Fruit fly (Drosophila melanogaster) whole organism, embryonic: ENCODE data around the gene ckd.

Experiments used
- Antp ChIP-seq: fragments of 200-800 bp; sonication (Bioruptor generic); optimal IDR thresholded peaks from 3 replicates; lab custom pipeline; 2016; ENCODE audit warnings: missing biosample characterization, missing genetic modification characterization
- Blimp-1 ChIP-seq: fragments of 200-800 bp; sonication (Bioruptor generic); optimal IDR thresholded peaks from 3 replicates; lab custom pipeline; 2018; ENCODE audit warnings: missing biosample characterization, missing genetic modification characterization, mild to moderate bottlenecking, moderate library complexity, missing genetic modification reagents
- BtbVII ChIP-seq: fragments of 200-800 bp; sonication (Bioruptor generic); optimal IDR thresholded peaks from 3 replicates; lab custom pipeline; 2017; ENCODE audit warnings: missing biosample characterization, mild to moderate bottlenecking, missing genetic modification characterization
- CG10565 ChIP-seq: fragments of 200-800 bp; sonication (Bioruptor generic); optimal IDR thresholded peaks from 3 replicates; lab custom pipeline; 2016; ENCODE audit warnings: missing biosample characterization, mild to moderate bottlenecking, missing genetic modification characterization
- CG1233 ChIP-seq: fragments of 200-800 bp; sonication (Bioruptor generic); optimal IDR thresholded peaks from 4 replicates; lab custom pipeline; 2018; ENCODE audit warnings: missing biosample characterization, mild to moderate bottlenecking, missing genetic modification characterization
- CG12769 ChIP-seq: fragments of 200-800 bp; sonication (Bioruptor generic); optimal IDR thresholded peaks from 2 replicates; lab custom pipeline; 2019; ENCODE audit warnings: missing biosample characterization, mild to moderate bottlenecking, missing genetic modification characterization, moderate library complexity
- CG13894 ChIP-seq: fragments of 200-800 bp; sonication (Bioruptor generic); optimal IDR thresholded peaks from 3 replicates; lab custom pipeline; 2018; ENCODE audit warnings: missing biosample characterization, mild to moderate bottlenecking, missing genetic modification characterization, moderate library complexity
- CG14667 ChIP-seq: fragments of 200-800 bp; sonication (Bioruptor generic); IDR thresholded peaks from 2 replicates; pipeline ENCODE4 v1.3.6; 2022; ENCODE audit warnings: missing biosample characterization, missing genetic modification characterization
- CG14710 ChIP-seq: fragments of 200-800 bp; sonication (Bioruptor generic); optimal IDR thresholded peaks from 3 replicates; lab custom pipeline; 2019; ENCODE audit warnings: missing biosample characterization, mild to moderate bottlenecking, missing genetic modification characterization, moderate library complexity
- CG17385 ChIP-seq: fragments of 200-800 bp; sonication (Bioruptor generic); optimal IDR thresholded peaks from 3 replicates; lab custom pipeline; 2018; ENCODE audit warnings: missing biosample characterization, mild to moderate bottlenecking, missing genetic modification characterization
- CG17612 ChIP-seq: fragments of 200-800 bp; sonication (Bioruptor generic); IDR thresholded peaks from 2 replicates; pipeline ENCODE4 v1.3.6; 2022; ENCODE audit warnings: missing biosample characterization, missing genetic modification characterization
- CG4730 ChIP-seq: fragments of 200-800 bp; sonication (Bioruptor generic); IDR thresholded peaks from 2 replicates; pipeline ENCODE4 v1.3.6; 2022; ENCODE audit warnings: missing biosample characterization, missing genetic modification characterization
- CG5245 ChIP-seq: fragments of 200-800 bp; sonication (Bioruptor generic); optimal IDR thresholded peaks from 3 replicates; lab custom pipeline; 2016; ENCODE audit warnings: missing biosample characterization, missing genetic modification characterization
- CG6175 ChIP-seq: fragments of 200-800 bp; sonication (Bioruptor generic); IDR thresholded peaks from 3 replicates; pipeline ENCODE4 v1.3.6; 2022; ENCODE audit warnings: missing biosample characterization, missing genetic modification characterization
- CG6791 ChIP-seq: fragments of 200-800 bp; sonication (Bioruptor generic); IDR thresholded peaks from 3 replicates; pipeline ENCODE4 v1.3.6; 2022; ENCODE audit warnings: missing biosample characterization, missing genetic modification characterization; ENCODE audit not compliant: partially characterized antibody
- CG6854 ChIP-seq: fragments of 200-800 bp; sonication (Bioruptor generic); optimal IDR thresholded peaks from 3 replicates; lab custom pipeline; 2017; ENCODE audit warnings: missing biosample characterization, mild to moderate bottlenecking, missing genetic modification characterization
- CG7271 ChIP-seq: fragments of 200-800 bp; sonication (Bioruptor generic); optimal IDR thresholded peaks from 2 replicates; lab custom pipeline; 2018; ENCODE audit warnings: missing biosample characterization, mild to moderate bottlenecking, missing genetic modification characterization, moderate library complexity
- CG7745 ChIP-seq: fragments of 200-800 bp; sonication (Bioruptor generic); optimal IDR thresholded peaks from 2 replicates; lab custom pipeline; 2018; ENCODE audit warnings: missing biosample characterization, mild to moderate bottlenecking, missing genetic modification characterization, moderate library complexity
- CG8388 ChIP-seq: fragments of 200-800 bp; sonication (Bioruptor generic); optimal IDR thresholded peaks from 2 replicates; lab custom pipeline; 2019; ENCODE audit warnings: missing biosample characterization, mild to moderate bottlenecking, missing genetic modification characterization, moderate library complexity
- Camta ChIP-seq: fragments of 200-800 bp; sonication (Bioruptor generic); optimal IDR thresholded peaks from 2 replicates; lab custom pipeline; 2016; ENCODE audit warnings: missing biosample characterization, missing genetic modification characterization
- Dp ChIP-seq: fragments of 200-800 bp; sonication (Bioruptor generic); optimal IDR thresholded peaks from 2 replicates; lab custom pipeline; 2018; ENCODE audit warnings: missing biosample characterization, mild to moderate bottlenecking, missing genetic modification characterization, moderate library complexity
- Fer3 ChIP-seq: fragments of 200-800 bp; sonication (Bioruptor generic); optimal IDR thresholded peaks from 2 replicates; lab custom pipeline; 2018; ENCODE audit warnings: missing biosample characterization, mild to moderate bottlenecking, missing genetic modification characterization, moderate library complexity
- GATAe ChIP-seq: fragments of 200-800 bp; sonication (Bioruptor generic); conservative IDR thresholded peaks from 2 replicates; pipeline ENCODE4 v1.3.6; 2022; ENCODE audit warnings: missing biosample characterization, missing genetic modification characterization
- Hand ChIP-seq: fragments of 200-800 bp; sonication (Bioruptor generic); optimal IDR thresholded peaks from 2 replicates; lab custom pipeline; 2017; ENCODE audit warnings: mild to moderate bottlenecking, missing biosample characterization, missing genetic modification reagents, missing genetic modification characterization
- Lim3 ChIP-seq: fragments of 200-800 bp; sonication (Bioruptor generic); IDR thresholded peaks from 2 replicates; pipeline ENCODE4 v1.3.6; 2022; ENCODE audit warnings: missing biosample characterization, missing genetic modification characterization
- MESR4 ChIP-seq: fragments of 200-800 bp; sonication (Bioruptor generic); optimal IDR thresholded peaks from 2 replicates; lab custom pipeline; 2018; ENCODE audit warnings: missing biosample characterization, mild to moderate bottlenecking, missing genetic modification characterization, moderate library complexity
- MTF-1 ChIP-seq: fragments of 200-800 bp; sonication (Bioruptor generic); optimal IDR thresholded peaks from 2 replicates; lab custom pipeline; 2018; ENCODE audit warnings: missing biosample characterization, mild to moderate bottlenecking, missing genetic modification characterization, borderline replicate concordance
- Mad ChIP-seq: fragments of 200-800 bp; sonication (Bioruptor generic); optimal IDR thresholded peaks from 2 replicates; lab custom pipeline; 2016; ENCODE audit warnings: missing biosample characterization, missing genetic modification characterization
- Sry-δ ChIP-seq: fragments of 200-800 bp; sonication (Bioruptor generic); optimal IDR thresholded peaks from 2 replicates; lab custom pipeline; 2016; ENCODE audit warnings: missing biosample characterization, missing genetic modification characterization
- bab2 ChIP-seq: fragments of 200-800 bp; sonication (Bioruptor generic); optimal IDR thresholded peaks from 2 replicates; lab custom pipeline; 2016; ENCODE audit warnings: missing biosample characterization, missing genetic modification characterization
- dan ChIP-seq: fragments of 200-800 bp; sonication (Bioruptor generic); IDR thresholded peaks from 2 replicates; pipeline ENCODE4 v1.3.6; 2022; ENCODE audit warnings: missing biosample characterization, missing genetic modification characterization
- dimm ChIP-seq: fragments of 200-800 bp; sonication (Bioruptor generic); IDR thresholded peaks from 2 replicates; pipeline ENCODE4 v1.3.6; 2022; ENCODE audit warnings: missing biosample characterization, missing genetic modification characterization
- dmrt11E ChIP-seq: fragments of 200-800 bp; sonication (Bioruptor generic); optimal IDR thresholded peaks from 3 replicates; lab custom pipeline; 2018; ENCODE audit warnings: missing biosample characterization, mild to moderate bottlenecking, missing genetic modification characterization, moderate library complexity
- fd3F ChIP-seq: fragments of 200-800 bp; sonication (Bioruptor generic); optimal IDR thresholded peaks from 2 replicates; lab custom pipeline; 2018; ENCODE audit warnings: missing biosample characterization, mild to moderate bottlenecking, missing genetic modification characterization, moderate library complexity
- fu2 ChIP-seq: fragments of 200-800 bp; sonication (Bioruptor generic); optimal IDR thresholded peaks from 2 replicates; lab custom pipeline; 2016; ENCODE audit warnings: missing biosample characterization, missing genetic modification characterization
- gfzf ChIP-seq: fragments of 200-800 bp; sonication (Bioruptor generic); optimal IDR thresholded peaks from 2 replicates; lab custom pipeline; 2016; ENCODE audit warnings: missing biosample characterization, mild to moderate bottlenecking, missing genetic modification characterization, moderate library complexity
- grau ChIP-seq: fragments of 200-800 bp; optimal IDR thresholded peaks from 3 replicates; lab custom pipeline; 2019; ENCODE audit warnings: missing biosample characterization, mild to moderate bottlenecking, missing genetic modification characterization, moderate library complexity
- grn ChIP-seq: fragments of 200-800 bp; sonication (Bioruptor generic); optimal IDR thresholded peaks from 3 replicates; lab custom pipeline; 2017; ENCODE audit warnings: missing biosample characterization, missing genetic modification characterization
- gro ChIP-seq: fragments of 200-800 bp; sonication (Bioruptor generic); optimal IDR thresholded peaks from 2 replicates; lab custom pipeline; 2016; ENCODE audit warnings: missing biosample characterization, missing genetic modification characterization
- gt ChIP-seq: fragments of 200-800 bp; sonication (Bioruptor generic); IDR thresholded peaks from 2 replicates; pipeline ENCODE4 v1.3.6; 2022; ENCODE audit warnings: missing biosample characterization, missing genetic modification characterization
- maf-S ChIP-seq: fragments of 200-800 bp; sonication (Bioruptor generic); optimal IDR thresholded peaks from 2 replicates; lab custom pipeline; 2016; ENCODE audit warnings: missing biosample characterization, missing genetic modification characterization
- p53 ChIP-seq: fragments of 200-800 bp; sonication (Bioruptor generic); optimal IDR thresholded peaks from 2 replicates; lab custom pipeline; 2016; ENCODE audit warnings: missing biosample characterization, missing genetic modification characterization
- pan ChIP-seq, 4 experiments: fragments of >200 bp in 3 of 4; fragments of 200-800 bp in 1 of 4; sonication (Bioruptor generic) in 1 of 4; optimal IDR thresholded peaks in 3 of 4; IDR thresholded peaks in 1 of 4; 2 replicates each; pipeline versions ENCODE4 v1.3.6 to Lab custom; 2017 to 2022; ENCODE audit warnings: missing biosample characterization in 2 of 4, missing genetic modification characterization in 2 of 4, mixed read lengths in 1 of 4
- pum ChIP-seq: fragments of 200-800 bp; sonication (Bioruptor generic); optimal IDR thresholded peaks from 2 replicates; lab custom pipeline; 2016; ENCODE audit warnings: missing biosample characterization, missing genetic modification characterization
- seq ChIP-seq: fragments of 200-800 bp; sonication (Bioruptor generic); IDR thresholded peaks from 2 replicates; pipeline ENCODE4 v1.3.6; 2022; ENCODE audit warnings: missing biosample characterization, missing genetic modification characterization
- slbo ChIP-seq: fragments of 200-800 bp; sonication (Bioruptor generic); IDR thresholded peaks from 2 replicates; pipeline ENCODE4 v1.3.6; 2022; ENCODE audit warnings: missing biosample characterization, missing genetic modification characterization
- sqz ChIP-seq: fragments of 200-800 bp; sonication (Bioruptor generic); optimal IDR thresholded peaks from 3 replicates; lab custom pipeline; 2018; ENCODE audit warnings: missing biosample characterization, mild to moderate bottlenecking, missing genetic modification characterization
- ttk ChIP-seq: fragments of 200-800 bp; sonication (Bioruptor generic); IDR thresholded peaks from 2 replicates; pipeline ENCODE4 v2.1.2; 2022; ENCODE audit warnings: missing biosample characterization, missing genetic modification characterization

The ckd gene

DNA sequence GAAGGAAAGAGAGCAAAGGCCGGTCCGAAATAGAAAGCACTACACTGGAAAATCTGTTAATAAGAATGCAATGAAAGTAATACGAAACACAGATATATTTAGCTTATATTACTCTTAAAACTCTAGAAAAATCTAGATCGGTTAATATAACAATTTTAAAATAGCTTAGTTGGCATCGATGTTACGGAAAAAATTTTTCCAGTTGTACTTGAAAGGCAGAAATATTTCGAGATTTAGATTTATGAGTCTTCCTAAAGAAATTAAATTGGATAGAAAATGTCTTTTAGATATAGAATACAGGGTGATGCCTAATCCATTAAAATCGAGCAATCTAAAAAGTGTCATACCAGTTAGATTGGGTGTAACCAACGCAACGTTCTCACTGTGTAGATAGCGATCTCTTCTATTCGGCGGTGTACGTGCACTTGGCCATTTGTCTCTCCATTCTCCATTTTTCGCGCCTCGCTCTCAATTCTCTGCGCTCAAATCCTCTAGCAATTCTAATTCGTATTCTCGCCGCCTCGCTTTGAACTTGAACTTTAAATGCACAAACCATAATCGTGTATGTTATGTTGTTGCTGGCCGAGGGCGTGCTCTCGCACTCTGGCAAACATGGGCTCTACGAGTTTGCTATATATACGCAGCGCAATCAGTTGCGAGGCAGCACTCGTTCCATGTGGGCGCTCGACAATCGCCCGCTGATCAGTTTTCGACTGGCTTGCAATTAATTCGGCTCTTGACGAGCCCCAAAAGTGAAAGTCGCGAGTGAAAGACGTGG is 7.5 kb upstream of the ckd start (continued):
- TF ChIP-seq GATAe (peak; percentile 73), bab2 (peak; percentile 93), CG14667 (GFP tag; lab: Robert Waterston, UW) (peak; percentile 83), CG6791 (no peak), MTF-1 (GFP tag; lab: Kevin White, UChicago) (peak; percentile 38), ttk (GFP tag; lab: Robert Waterston, UW) (peak; percentile 83), dimm (peak; percentile 69), CG7745 (tag; lab: Kevin White, UChicago) (no peak), CG13894 (tag; lab: Kevin White, UChicago) (peak; percentile 18), gro (GFP tag; lab: Kevin White, UChicago) (peak; percentile 88), Mad (GFP tag; lab: Kevin White, UChicago) (peak; percentile 92), fd3F (GFP tag; lab: Kevin White, UChicago) (peak; percentile 94), Antp (peak; percentile 89), CG7271 (tag; lab: Kevin White, UChicago) (peak; percentile 42), CG8388 (GFP tag; lab: Kevin White, UChicago) (peak; percentile 93), CG6854 (GFP tag; lab: Kevin White, UChicago) (peak; percentile 90), CG17385 (GFP tag; lab: Kevin White, UChicago) (peak; percentile 92), grn (peak; percentile 99), CG17612 (GFP tag; lab: Robert Waterston, UW) (no peak; the same call in 1 of the 2 replicates), CG5245 (GFP tag; lab: Kevin White, UChicago) (peak; percentile 92), MESR4 (GFP tag; lab: Kevin White, UChicago) (no peak), grau (tag; lab: Kevin White, UChicago) (peak; percentile 96), CG12769 (peak; percentile 82), dan (peak; percentile 27; the same call in 1 of the 2 replicates), dmrt11E (tag; lab: Kevin White, UChicago) (peak; percentile 93), Fer3 (tag; lab: Kevin White, UChicago) (peak; percentile 81), CG4730 (GFP tag; lab: Robert Waterston, UW) (peak; percentile 80), gfzf (GFP tag; lab: Kevin White, UChicago) (no peak), maf-S (peak; percentile 90), BtbVII (GFP tag; lab: Kevin White, UChicago) (peak; percentile 91), Camta (GFP tag; lab: Kevin White, UChicago) (peak; percentile 96), CG6175 (GFP tag; lab: Robert Waterston, UW) (peak; percentile 51; the same call in 1 of the 3 replicates), seq (peak; percentile 82), gt (GFP tag; lab: Robert Waterston, UW) (peak; percentile 63), sqz (GFP tag; lab: Kevin White, UChicago) (peak; percentile 80), slbo (peak; percentile 90), pan (optimal IDR thresholded peaks at IDR 0.05; lab: Kevin White, UChicago) (no peak), pan (GFP tag; optimal IDR thresholded peaks at IDR 0.05 in 1 of 2, IDR thresholded peaks at IDR 0.05 in 1 of 2) (peak in 1 of 2 experiments; percentile 75), Sry-δ (peak; percentile 62), Dp (peak; percentile 8), CG1233 (peak; percentile 91), Blimp-1 (GFP tag; lab: Kevin White, UChicago) (peak; percentile 66), CG10565 (GFP tag; lab: Kevin White, UChicago) (peak; percentile 80), pum (GFP tag; lab: Kevin White, UChicago) (peak; percentile 95), Lim3 (GFP tag; lab: Robert Waterston, UW) (0 out of 2 replicates have a peak, but pooled peaks have one; percentile 36), p53 (GFP tag; lab: Kevin White, UChicago) (peak; percentile 65), fu2 (GFP tag; lab: Kevin White, UChicago) (peak; percentile 96), Hand (GFP tag; lab: Kevin White, UChicago) (peak; percentile 90), CG14710 (peak; percentile 96)
